Fruit fly (Drosophila melanogaster): ENCODE results near the gene CG9281.

DNA sequence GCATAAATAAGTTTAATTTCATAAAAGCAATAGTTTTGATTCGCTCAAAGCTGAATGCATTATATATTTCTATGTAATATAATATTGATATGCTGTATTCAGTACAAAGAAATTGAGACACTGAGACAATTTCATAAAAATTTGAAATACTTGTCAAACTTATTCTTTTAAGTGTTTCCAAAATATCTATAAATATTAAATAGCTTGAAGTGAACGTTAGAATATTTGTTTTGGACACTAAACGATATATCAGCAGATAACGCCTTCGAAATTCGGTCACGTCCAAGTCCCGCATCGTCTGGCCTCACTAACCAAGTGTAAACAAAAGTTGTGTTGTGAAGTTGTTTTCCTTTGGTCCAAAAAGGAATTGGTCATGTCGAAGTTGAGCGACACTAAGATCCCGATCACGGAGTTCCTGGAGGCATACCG, 426 bp upstream of the CG9281 start:
- no peak for TF ChIP-seq Myc (optimal IDR thresholded peaks at IDR 0.05)
- TF ChIP-seq insv (optimal IDR thresholded peaks at IDR 0.05): no peak
- TF ChIP-seq Sin3A (optimal IDR thresholded peaks at IDR 0.05): no peak
